Worm (Caenorhabditis elegans) whole organism, young adult: ENCODE measurements around the gene C24G6.8.

Source experiments
- B0336.3 ChIP-seq: fragments of 200-800 bp; sonication (Bioruptor generic); IDR thresholded peaks from 2 replicates; pipeline ENCODE4 v1.3.6; 2022; ENCODE audit warnings: missing genetic modification characterization, missing compliant biosample characterization
- F23B12.7 ChIP-seq: sonication (generic microtip); optimal IDR thresholded peaks from 2 replicates; lab custom pipeline; 2017; ENCODE audit warnings: missing genetic modification characterization, mild to moderate bottlenecking, missing compliant biosample characterization, antibody characterized with exemption, moderate library complexity; ENCODE audit not compliant: insufficient read depth
- F39B2.1 ChIP-seq: fragments of 200-800 bp; sonication (Bioruptor generic); IDR thresholded peaks from 2 replicates; pipeline ENCODE4 v1.3.6; 2022; ENCODE audit warnings: missing genetic modification reagents, missing genetic modification characterization, missing compliant biosample characterization
- F52B5.7 ChIP-seq: sonication (generic microtip); optimal IDR thresholded peaks from 2 replicates; lab custom pipeline; 2016; ENCODE audit warnings: mild to moderate bottlenecking, missing genetic modification characterization, missing compliant biosample characterization
- atf-7 ChIP-seq: sonication (generic microtip); optimal IDR thresholded peaks from 2 replicates; lab custom pipeline; 2017; ENCODE audit warnings: mild to moderate bottlenecking, missing genetic modification characterization, missing compliant biosample characterization
- athp-1 ChIP-seq: sonication (generic microtip); optimal IDR thresholded peaks from 2 replicates; lab custom pipeline; 2017; ENCODE audit warnings: mild to moderate bottlenecking, missing genetic modification characterization, missing compliant biosample characterization
- attf-3 ChIP-seq: fragments of 200-800 bp; sonication (Bioruptor generic); conservative IDR thresholded peaks from 2 replicates; pipeline ENCODE4 v1.3.6; 2022; ENCODE audit warnings: missing genetic modification reagents, missing genetic modification characterization, missing compliant biosample characterization
- attf-6 ChIP-seq: fragments of 200-800 bp; sonication (Bioruptor generic); IDR thresholded peaks from 2 replicates; pipeline ENCODE4 v1.3.6; 2022; ENCODE audit warnings: missing genetic modification reagents, missing genetic modification characterization, missing compliant biosample characterization
- bed-1 ChIP-seq: fragments of 200-800 bp; sonication (Bioruptor generic); IDR thresholded peaks from 2 replicates; pipeline ENCODE4 v1.3.6; 2022; ENCODE audit warnings: missing genetic modification reagents, missing genetic modification characterization, missing compliant biosample characterization
- bed-2 ChIP-seq: fragments of 200-800 bp; sonication (Bioruptor generic); IDR thresholded peaks from 2 replicates; pipeline ENCODE4 v1.3.6; 2022; ENCODE audit warnings: missing genetic modification reagents, missing genetic modification characterization, missing compliant biosample characterization
- cebp-1 ChIP-seq, 2 experiments: fragments of 200-800 bp in 1 of 2; sonication (Bioruptor generic) in 1 of 2; sonication (generic microtip) in 1 of 2; IDR thresholded peaks in 1 of 2; optimal IDR thresholded peaks in 1 of 2; 2 replicates each; pipeline versions ENCODE4 v1.3.6 to Lab custom; 2017 to 2022; ENCODE audit warnings: missing compliant biosample characterization in 2 of 2, missing genetic modification characterization in 2 of 2, mild to moderate bottlenecking in 1 of 2, missing genetic modification reagents in 1 of 2, moderate library complexity in 1 of 2
- cebp-2 ChIP-seq: fragments of 200-800 bp; sonication (Bioruptor generic); IDR thresholded peaks from 2 replicates; pipeline ENCODE4 v1.3.6; 2022; ENCODE audit warnings: missing genetic modification characterization, missing compliant biosample characterization
- ceh-58 ChIP-seq: fragments of 200-800 bp; sonication (Bioruptor generic); IDR thresholded peaks from 2 replicates; pipeline ENCODE4 v1.3.6; 2022; ENCODE audit warnings: missing genetic modification characterization, missing compliant biosample characterization
- chd-7 ChIP-seq: sonication (generic microtip); optimal IDR thresholded peaks from 2 replicates; lab custom pipeline; 2016; ENCODE audit warnings: mild to moderate bottlenecking, missing genetic modification characterization, moderate library complexity, missing compliant biosample characterization
- dox-1 ChIP-seq: fragments of 200-800 bp; sonication (Bioruptor generic); IDR thresholded peaks from 2 replicates; pipeline ENCODE4 v1.3.6; 2022; ENCODE audit warnings: missing genetic modification reagents, missing genetic modification characterization, missing compliant biosample characterization
- efl-1 ChIP-seq: fragments of 150-350 bp; optimal IDR thresholded peaks from 2 replicates; lab custom pipeline; 2014; ENCODE audit warnings: missing biosample characterization, missing genetic modification reagents, missing genetic modification characterization
- him-1 ChIP-seq: sonication (generic microtip); optimal IDR thresholded peaks from 2 replicates; lab custom pipeline; 2016; ENCODE audit warnings: missing genotype, missing genetic modification reagents, missing genetic modification characterization, missing compliant biosample characterization
- hlh-12 ChIP-seq: sonication (generic microtip); optimal IDR thresholded peaks from 2 replicates; lab custom pipeline; 2016; ENCODE audit warnings: missing genetic modification characterization, missing compliant biosample characterization
- hmg-1.2 ChIP-seq: fragments of 200-800 bp; sonication (Bioruptor generic); IDR thresholded peaks from 2 replicates; pipeline ENCODE4 v1.3.6; 2022; ENCODE audit warnings: missing genetic modification reagents, missing genetic modification characterization, missing compliant biosample characterization
- hmg-20 ChIP-seq: fragments of 200-800 bp; sonication (Bioruptor generic); IDR thresholded peaks from 2 replicates; pipeline ENCODE4 v1.3.6; 2022; ENCODE audit warnings: missing genetic modification reagents, missing genetic modification characterization, missing compliant biosample characterization
- let-526 ChIP-seq: fragments of 200-800 bp; sonication (Bioruptor generic); IDR thresholded peaks from 2 replicates; pipeline ENCODE4 v1.3.6; 2022; ENCODE audit warnings: missing genetic modification reagents, missing genetic modification characterization, missing compliant biosample characterization
- lin-26 ChIP-seq: fragments of 200-800 bp; sonication (Bioruptor generic); IDR thresholded peaks from 2 replicates; pipeline ENCODE4 v1.3.6; 2022; ENCODE audit warnings: missing genetic modification reagents, missing genetic modification characterization, missing compliant biosample characterization
- lin-35 ChIP-seq, 3 experiments: fragments of 150-350 bp in 2 of 3; sonication (generic microtip) in 1 of 3; optimal IDR thresholded peaks; 2 replicates each; lab custom pipeline; 2014 to 2018; ENCODE audit warnings: missing biosample characterization in 3 of 3, missing genetic modification characterization in 3 of 3, missing genetic modification reagents in 3 of 3
- lin-40 ChIP-seq: sonication (generic microtip); optimal IDR thresholded peaks from 2 replicates; lab custom pipeline; 2016; ENCODE audit warnings: missing genetic modification characterization, mild to moderate bottlenecking, missing compliant biosample characterization, missing genotype, missing genetic modification reagents
- lin-54 ChIP-seq: fragments of 200-800 bp; sonication (Bioruptor generic); optimal IDR thresholded peaks from 2 replicates; lab custom pipeline; 2018; ENCODE audit warnings: mild to moderate bottlenecking, missing genetic modification characterization, missing compliant biosample characterization
- lsl-1 ChIP-seq: fragments of 200-800 bp; sonication (Bioruptor generic); optimal IDR thresholded peaks from 2 replicates; lab custom pipeline; 2018; ENCODE audit warnings: mild to moderate bottlenecking, missing genetic modification characterization, moderate library complexity, missing compliant biosample characterization
- madf-3 ChIP-seq: fragments of 200-800 bp; sonication (Bioruptor generic); IDR thresholded peaks from 2 replicates; pipeline ENCODE4 v1.3.6; 2022; ENCODE audit warnings: missing genetic modification reagents, missing genetic modification characterization, missing compliant biosample characterization
- madf-6 ChIP-seq: fragments of 200-800 bp; sonication (Bioruptor generic); IDR thresholded peaks from 2 replicates; pipeline ENCODE4 v1.3.6; 2022; ENCODE audit warnings: missing genetic modification reagents, missing genetic modification characterization, missing compliant biosample characterization
- madf-8 ChIP-seq: fragments of 200-800 bp; sonication (Bioruptor generic); conservative IDR thresholded peaks from 2 replicates; pipeline ENCODE4 v1.3.6; 2022; ENCODE audit warnings: missing genetic modification reagents, missing genetic modification characterization, missing compliant biosample characterization
- mcd-1 ChIP-seq: fragments of 200-800 bp; sonication (Bioruptor generic); IDR thresholded peaks from 2 replicates; pipeline ENCODE4 v1.3.6; 2022; ENCODE audit warnings: missing genetic modification reagents, missing genetic modification characterization, missing compliant biosample characterization
- nfya-1 ChIP-seq: sonication (generic microtip); optimal IDR thresholded peaks from 2 replicates; lab custom pipeline; 2017; ENCODE audit warnings: antibody characterized with exemption, missing compliant biosample characterization, missing genetic modification characterization, borderline replicate concordance; ENCODE audit not compliant: insufficient read depth
- nhr-120 ChIP-seq: fragments of 200-800 bp; sonication (Bioruptor generic); IDR thresholded peaks from 2 replicates; pipeline ENCODE4 v1.3.6; 2022; ENCODE audit warnings: missing genetic modification characterization, missing compliant biosample characterization
- nhr-80 ChIP-seq: sonication (generic microtip); optimal IDR thresholded peaks from 2 replicates; lab custom pipeline; 2016; ENCODE audit warnings: missing genetic modification characterization, missing compliant biosample characterization
- pbrm-1 ChIP-seq: fragments of 200-800 bp; sonication (Bioruptor generic); IDR thresholded peaks from 2 replicates; pipeline ENCODE4 v1.3.6; 2022; ENCODE audit warnings: missing genetic modification reagents, missing genetic modification characterization, missing compliant biosample characterization
- rpc-1 ChIP-seq, 2 experiments: fragments of 150-350 bp in 1 of 2; sonication (generic microtip) in 1 of 2; optimal IDR thresholded peaks; 2 replicates each; lab custom pipeline; 2014 to 2018; ENCODE audit warnings: missing biosample characterization in 1 of 2, missing genetic modification characterization in 1 of 2, missing genetic modification reagents in 1 of 2, missing genotype in 1 of 2
- snpc-4 ChIP-seq, 5 experiments: fragments of 150-350 bp in 1 of 5; sonication (generic microtip) in 4 of 5; optimal IDR thresholded peaks; 2 replicates each; lab custom pipeline; 2014 to 2018; ENCODE audit warnings: missing genetic modification characterization in 5 of 5, missing biosample characterization in 3 of 5, antibody characterized with exemption in 2 of 5, mild to moderate bottlenecking in 2 of 5, missing compliant biosample characterization in 2 of 5, missing genotype in 2 of 5, moderate library complexity in 2 of 5, missing genetic modification reagents in 1 of 5
- tbp1 ChIP-seq: fragments of 200-800 bp; sonication (Bioruptor generic); optimal IDR thresholded peaks from 2 replicates; lab custom pipeline; 2018; ENCODE audit warnings: mild to moderate bottlenecking, missing genetic modification characterization, missing compliant biosample characterization
- tlf-1 ChIP-seq: fragments of 200-800 bp; sonication (Bioruptor generic); optimal IDR thresholded peaks from 2 replicates; lab custom pipeline; 2018; ENCODE audit warnings: mild to moderate bottlenecking, missing genetic modification characterization, missing compliant biosample characterization
- unc-130 ChIP-seq: sonication (generic microtip); optimal IDR thresholded peaks from 2 replicates; lab custom pipeline; 2016; ENCODE audit warnings: missing genetic modification reagents, missing genetic modification characterization, missing compliant biosample characterization
- unc-62 ChIP-seq: fragments of 150-350 bp; optimal IDR thresholded peaks from 2 replicates; lab custom pipeline; 2014; ENCODE audit warnings: missing biosample characterization, missing genetic modification reagents, missing genetic modification characterization
- zfh-2 ChIP-seq: fragments of 200-800 bp; sonication (Bioruptor generic); conservative IDR thresholded peaks from 2 replicates; pipeline ENCODE4 v1.3.6; 2022; ENCODE audit warnings: missing genetic modification reagents, missing genetic modification characterization, missing compliant biosample characterization
- zim-3 ChIP-seq: sonication (generic microtip); optimal IDR thresholded peaks from 2 replicates; lab custom pipeline; 2017; ENCODE audit warnings: mild to moderate bottlenecking, missing genetic modification characterization, moderate library complexity, missing compliant biosample characterization

Gene C24G6.8

DNA sequence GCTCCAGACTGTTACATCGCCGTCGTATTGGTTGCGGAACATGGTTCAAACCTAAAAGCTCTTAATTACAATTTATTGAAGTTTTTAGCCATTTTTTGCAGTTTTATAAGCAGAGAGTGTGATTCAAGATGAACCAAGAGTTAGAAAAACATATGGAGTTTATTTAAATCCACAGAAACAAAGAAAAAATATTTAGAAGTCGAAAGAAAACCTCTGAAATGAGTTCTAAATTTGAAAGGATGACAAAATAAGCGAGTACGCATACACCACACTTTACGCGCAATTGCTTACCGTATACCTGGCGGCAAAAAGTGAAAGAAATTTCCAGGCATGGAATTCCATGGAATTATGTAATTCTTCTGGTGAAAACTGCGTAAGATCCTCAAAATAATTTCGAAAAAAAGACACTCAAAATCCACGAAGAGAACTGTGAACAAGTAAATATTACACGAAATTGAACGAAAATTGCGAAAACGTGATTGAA, 48.7 kb upstream of the C24G6.8 start, which contains the start of gene pas-6 (continued):
- TF ChIP-seq unc-130 (GFP tag; lab: Kevin White, UChicago), result no peak
- TF ChIP-seq F23B12.7 (tag; lab: Kevin White, UChicago), result peak; percentile 31
- TF ChIP-seq efl-1, result peak; percentile 97
- TF ChIP-seq hlh-12 (tag; lab: Kevin White, UChicago), result no peak
- no peak for TF ChIP-seq snpc-4 (GFP tag; optimal IDR thresholded peaks at IDR 0.05; lab: Kevin White, UChicago)
- peak in 3 of 4 experiments; percentile 6 to 54 (median 31) for TF ChIP-seq snpc-4 (tag; optimal IDR thresholded peaks at IDR 0.05; lab: Kevin White, UChicago)
- TF ChIP-seq nfya-1 (tag; lab: Kevin White, UChicago), result no peak
- peak; percentile 35 for TF ChIP-seq tbp1 (GFP tag; lab: Kevin White, UChicago)
- TF ChIP-seq, all 124 proteins: peak for 22

DNA sequence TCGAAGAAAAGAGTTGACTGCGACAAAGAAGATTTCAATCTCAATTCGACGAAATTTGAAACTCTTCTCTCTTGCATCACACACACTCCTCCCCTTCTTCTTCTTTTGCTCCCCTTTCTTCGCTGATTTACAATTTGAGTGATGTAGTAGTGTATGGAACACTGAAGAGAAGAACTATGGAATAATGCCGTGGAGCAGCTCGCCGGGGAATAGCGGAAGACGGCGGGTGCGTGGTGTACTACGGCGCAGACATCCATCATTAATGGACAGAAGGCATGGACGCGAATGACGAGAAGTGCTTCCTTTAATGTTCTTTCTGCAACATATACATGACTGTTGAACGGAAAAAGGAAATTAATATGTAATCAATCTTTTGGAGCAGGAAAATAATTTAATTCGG, 47.2 kb upstream of the C24G6.8 start:
- TF ChIP-seq bed-1 (GFP tag; lab: Robert Waterston, UW), result no peak
- TF ChIP-seq cebp-1 (GFP tag; IDR thresholded peaks at IDR 0.05; lab: Robert Waterston, UW), result no peak
- TF ChIP-seq cebp-1 (tag; optimal IDR thresholded peaks at IDR 0.05; lab: Kevin White, UChicago), result peak; percentile 19
- 0 out of 2 replicates have a peak, but pooled peaks have one; percentile 82 for TF ChIP-seq ceh-58 (GFP tag; lab: Robert Waterston, UW)
- TF ChIP-seq lsl-1, result peak; percentile 16
- TF ChIP-seq B0336.3 (GFP tag; lab: Robert Waterston, UW), result peak; percentile 75
- TF ChIP-seq unc-62 (GFP tag; lab: Kevin White, UChicago), result no peak
- peak; percentile 44; the same call in 1 of the 2 replicates for TF ChIP-seq attf-6 (GFP tag; lab: Robert Waterston, UW)
- no peak for TF ChIP-seq bed-2 (GFP tag; lab: Robert Waterston, UW)
- peak; percentile 63; the same call in 1 of the 2 replicates for TF ChIP-seq lin-26
- TF ChIP-seq lin-54 (GFP tag; lab: Kevin White, UChicago), result peak; percentile 22
- TF ChIP-seq lin-35 (GFP tag; optimal IDR thresholded peaks at IDR 0.05; lab: Kevin White, UChicago), result no peak
- TF ChIP-seq hmg-1.2 (GFP tag; lab: Robert Waterston, UW), result 0 out of 2 replicates have a peak, but pooled peaks have one; percentile 13
- TF ChIP-seq athp-1 (tag; lab: Kevin White, UChicago), result peak; percentile 8
- no peak for TF ChIP-seq atf-7 (tag; lab: Kevin White, UChicago)
- no peak for TF ChIP-seq zim-3 (tag; lab: Kevin White, UChicago)
- peak; percentile 2 for TF ChIP-seq tbp1 (GFP tag; lab: Kevin White, UChicago)
- 0 out of 2 replicates have a peak, but pooled peaks have one; percentile 73 for TF ChIP-seq madf-3
- peak; percentile 18 for TF ChIP-seq tlf-1 (GFP tag; lab: Kevin White, UChicago)
- TF ChIP-seq madf-6 (GFP tag; lab: Robert Waterston, UW), result peak; percentile 56
- no peak for TF ChIP-seq attf-3 (GFP tag; lab: Robert Waterston, UW)
- peak; percentile 70 for TF ChIP-seq pbrm-1 (GFP tag; lab: Robert Waterston, UW)
- peak; percentile 26 for TF ChIP-seq F52B5.7 (tag; lab: Kevin White, UChicago)
- TF ChIP-seq nhr-80 (tag; lab: Kevin White, UChicago), result no peak

DNA sequence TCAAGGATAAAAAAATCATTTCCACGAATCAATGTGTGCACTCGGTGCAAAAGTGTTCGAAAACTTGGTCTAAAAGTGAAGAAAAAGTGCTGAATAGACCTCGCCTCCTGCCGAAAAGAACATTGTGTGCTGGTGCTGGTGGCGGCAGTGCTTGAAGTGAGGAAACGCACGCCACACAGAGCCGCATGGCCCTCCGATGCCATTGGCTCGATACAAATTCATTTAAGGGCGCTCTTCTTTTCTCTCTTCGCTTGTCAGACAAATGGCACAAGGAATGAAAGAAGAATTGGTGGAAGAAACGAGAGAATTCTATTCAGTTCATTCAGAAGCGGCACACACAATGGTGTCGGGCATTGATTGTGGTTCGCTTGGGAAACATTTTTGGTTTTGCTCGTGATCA, 46.6 kb upstream of the C24G6.8 start:
- TF ChIP-seq unc-62 (GFP tag; lab: Kevin White, UChicago) (no peak), pbrm-1 (GFP tag; lab: Robert Waterston, UW) (0 out of 2 replicates have a peak, but pooled peaks have one; percentile 26), cebp-2 (GFP tag; lab: Robert Waterston, UW) (no peak), dox-1 (no peak), let-526 (GFP tag; lab: Robert Waterston, UW) (no peak), madf-8 (no peak), rpc-1 (optimal IDR thresholded peaks at IDR 0.05; lab: Kevin White, UChicago) (no peak), rpc-1 (tag; optimal IDR thresholded peaks at IDR 0.05; lab: Kevin White, UChicago) (no peak), snpc-4 (GFP tag; optimal IDR thresholded peaks at IDR 0.05; lab: Kevin White, UChicago) (no peak), snpc-4 (tag; optimal IDR thresholded peaks at IDR 0.05; lab: Kevin White, UChicago) (no peak), lin-40 (no peak), F39B2.1 (no peak), him-1 (tag; lab: Kevin White, UChicago) (peak; percentile 29), chd-7 (tag; lab: Kevin White, UChicago) (peak; percentile 34), zfh-2 (GFP tag; lab: Robert Waterston, UW) (0 out of 2 replicates have a peak, but pooled peaks have one; percentile 23), F52B5.7 (tag; lab: Kevin White, UChicago) (no peak), nhr-120 (no peak), mcd-1 (GFP tag; lab: Robert Waterston, UW) (0 out of 2 replicates have a peak, but pooled peaks have one; percentile 17), hmg-20 (GFP tag; lab: Robert Waterston, UW) (peak; percentile 33; the same call in 1 of the 2 replicates)
